Worm (Caenorhabditis elegans): ENCODE data around the gene Y32B12B.1.

- TF ChIP-seq unc-62 (GFP tag; optimal IDR thresholded peaks at IDR 0.05) (no peak), lin-13 (tag; optimal IDR thresholded peaks at IDR 0.05) (no peak), cnd-1 (tag; optimal IDR thresholded peaks at IDR 0.05) (no peak), ztf-11 (tag; optimal IDR thresholded peaks at IDR 0.05) (no peak), snpc-4 (tag; optimal IDR thresholded peaks at IDR 0.05) (no peak), ceh-43 (GFP tag; optimal IDR thresholded peaks at IDR 0.05) (no peak), blmp-1 (tag; optimal IDR thresholded peaks at IDR 0.05) (no peak), ceh-39 (tag; optimal IDR thresholded peaks at IDR 0.05) (no peak), lsy-2 (tag; optimal IDR thresholded peaks at IDR 0.05) (no peak), ces-1 (GFP tag; optimal IDR thresholded peaks at IDR 0.05) (no peak), nhr-12 (tag; optimal IDR thresholded peaks at IDR 0.05) (no peak), nhr-76 (tag; optimal IDR thresholded peaks at IDR 0.05) (no peak), ceh-83 (GFP tag; optimal IDR thresholded peaks at IDR 0.05) (no peak)
Measured at ce11 chrV:16503164-16503563, 33.6 kb upstream of the Y32B12B.1 start, which contains the start of gene F36D3.14.

All from whole organism, mixed stage, embryonic.